Fruit fly (Drosophila melanogaster): ENCODE results near the gene Orct.

Orct gene

DNA sequence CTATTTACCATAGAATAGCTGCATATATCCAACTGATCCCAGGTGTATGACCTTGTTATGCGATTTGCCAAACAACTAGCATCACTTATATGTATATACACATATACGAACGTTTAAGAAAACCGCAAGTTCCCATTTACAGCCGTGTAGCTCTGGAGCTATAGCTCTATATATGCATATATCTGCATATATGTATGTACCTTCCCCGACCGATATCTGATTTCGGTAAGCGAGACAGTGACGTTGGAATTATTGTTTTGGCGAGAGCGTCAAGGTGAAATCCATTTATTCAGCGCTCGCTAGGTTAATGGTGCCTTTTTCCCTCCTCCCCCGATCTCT is 16.1 kb upstream of the Orct start (continued):
- no peak for TF ChIP-seq oc (tag; optimal IDR thresholded peaks at IDR 0.05)
- TF ChIP-seq phol (tag; optimal IDR thresholded peaks at IDR 0.05), result no peak
- no peak for TF ChIP-seq NC2α (GFP tag; optimal IDR thresholded peaks at IDR 0.05)
- peak; percentile 67 for TF ChIP-seq CG8290 (GFP tag; optimal IDR thresholded peaks at IDR 0.05)
- no peak for TF ChIP-seq CG8290 (tag; optimal IDR thresholded peaks at IDR 0.05)
- peak; percentile 30 for TF ChIP-seq CG14965 (GFP tag; optimal IDR thresholded peaks at IDR 0.05; ENCODE audit: borderline replicate concordance)
- TF ChIP-seq Bteb2 (GFP tag; optimal IDR thresholded peaks at IDR 0.05), result no peak
- TF ChIP-seq CG18619 (GFP tag; optimal IDR thresholded peaks at IDR 0.05), result no peak
- TF ChIP-seq bsh (GFP tag; optimal IDR thresholded peaks at IDR 0.05), result no peak
- no peak for TF ChIP-seq fd3F (GFP tag; optimal IDR thresholded peaks at IDR 0.05)
- no peak for TF ChIP-seq CG13287 (GFP tag; IDR thresholded peaks at IDR 0.05; ENCODE audit: partially characterized antibody)
- no peak for TF ChIP-seq nmo (GFP tag; optimal IDR thresholded peaks at IDR 0.05)
- no peak for TF ChIP-seq Abd-B (GFP tag; optimal IDR thresholded peaks at IDR 0.05)
- no peak for TF ChIP-seq sc (optimal IDR thresholded peaks at IDR 0.05)
- no peak for TF ChIP-seq sc (GFP tag; optimal IDR thresholded peaks at IDR 0.05)
- TF ChIP-seq CG13123 (GFP tag; optimal IDR thresholded peaks at IDR 0.05), result no peak
- TF ChIP-seq CG10431 (GFP tag; optimal IDR thresholded peaks at IDR 0.05), result no peak
- TF ChIP-seq CG15073 (GFP tag; optimal IDR thresholded peaks at IDR 0.05), result no peak
- no peak for TF ChIP-seq CG8359 (GFP tag; optimal IDR thresholded peaks at IDR 0.05; ENCODE audit: borderline replicate concordance)
- no peak for TF ChIP-seq NFAT (GFP tag; IDR thresholded peaks at IDR 0.05)
- TF ChIP-seq CG4360 (GFP tag; IDR thresholded peaks at IDR 0.05), result 0 out of 2 replicates have a peak, but pooled peaks have one; percentile 39
- peak; percentile 85 for TF ChIP-seq ftz-f1 (GFP tag; optimal IDR thresholded peaks at IDR 0.05)
- peak; percentile 66 for TF ChIP-seq CG3163 (GFP tag; optimal IDR thresholded peaks at IDR 0.05)
- TF ChIP-seq CG12219 (GFP tag; optimal IDR thresholded peaks at IDR 0.05), result no peak
- TF ChIP-seq Xbp1 (GFP tag; optimal IDR thresholded peaks at IDR 0.05), result no peak
- no peak for TF ChIP-seq Hand (GFP tag; optimal IDR thresholded peaks at IDR 0.05)
- no peak for TF ChIP-seq Sry-β (GFP tag; optimal IDR thresholded peaks at IDR 0.05)
- no peak for TF ChIP-seq ken (GFP tag; IDR thresholded peaks at IDR 0.05)
- TF ChIP-seq CG30403 (GFP tag; optimal IDR thresholded peaks at IDR 0.05), result peak; percentile 7
- no peak for TF ChIP-seq TFAM (GFP tag; optimal IDR thresholded peaks at IDR 0.05)
- TF ChIP-seq run (tag; optimal IDR thresholded peaks at IDR 0.05), result no peak
- peak; percentile 32 for TF ChIP-seq MESR4 (GFP tag; optimal IDR thresholded peaks at IDR 0.05)
- TF ChIP-seq CG9609 (GFP tag; optimal IDR thresholded peaks at IDR 0.05), result peak; percentile 88
- no peak for TF ChIP-seq Usf (GFP tag; optimal IDR thresholded peaks at IDR 0.05)
- TF ChIP-seq luna (GFP tag; optimal IDR thresholded peaks at IDR 0.05), result no peak
- no peak for TF ChIP-seq CG32532 (GFP tag; IDR thresholded peaks at IDR 0.05)
- TF ChIP-seq sob (GFP tag; IDR thresholded peaks at IDR 0.05), result no peak
- TF ChIP-seq lola (GFP tag; optimal IDR thresholded peaks at IDR 0.05), result peak in 1 of 3 experiments; percentile 16
- TF ChIP-seq eyg (GFP tag; optimal IDR thresholded peaks at IDR 0.05), result no peak
- no peak for TF ChIP-seq gem (tag; optimal IDR thresholded peaks at IDR 0.05)
- peak; percentile 47; the same call in 1 of the 2 replicates for TF ChIP-seq crol (GFP tag; IDR thresholded peaks at IDR 0.05)
- TF ChIP-seq CG10462 (GFP tag; optimal IDR thresholded peaks at IDR 0.05), result no peak
- no peak for TF ChIP-seq slp2 (GFP tag; optimal IDR thresholded peaks at IDR 0.05)
- no peak for TF ChIP-seq Sry-δ (GFP tag; optimal IDR thresholded peaks at IDR 0.05)
- TF ChIP-seq Deaf1 (tag; optimal IDR thresholded peaks at IDR 0.05), result no peak
- no peak for TF ChIP-seq PHDP (tag; optimal IDR thresholded peaks at IDR 0.05)
- no peak for TF ChIP-seq mam (GFP tag; optimal IDR thresholded peaks at IDR 0.05)
- TF ChIP-seq CG3838 (GFP tag; optimal IDR thresholded peaks at IDR 0.05), result no peak
- TF ChIP-seq CG4730 (GFP tag; IDR thresholded peaks at IDR 0.05), result no peak
- TF ChIP-seq Dll (GFP tag; IDR thresholded peaks at IDR 0.05; ENCODE audit: partially characterized antibody), result no peak
- no peak for TF ChIP-seq maf-S (GFP tag; optimal IDR thresholded peaks at IDR 0.05)
- TF ChIP-seq CG17361 (GFP tag; IDR thresholded peaks at IDR 0.05), result peak; percentile 56; the same call in 1 of the 3 replicates
